Worm (Caenorhabditis elegans): ENCODE measurements around the gene ltah-1.2.

- TF ChIP-seq flt-1 (GFP tag; IDR thresholded peaks at IDR 0.05), result no peak
- no peak for TF ChIP-seq T22C8.4 (GFP tag; IDR thresholded peaks at IDR 0.05)
- TF ChIP-seq ztf-23 (GFP tag; IDR thresholded peaks at IDR 0.05), result no peak
These were observed 34.7 kb downstream of the ltah-1.2 start, which contains the start of gene Y37E11B.2 for ce11 chrIV:3578155-3578554.

Measured in whole organism, midembryonic.